Worm (Caenorhabditis elegans): ENCODE data around the gene F44G4.1.

DNA sequence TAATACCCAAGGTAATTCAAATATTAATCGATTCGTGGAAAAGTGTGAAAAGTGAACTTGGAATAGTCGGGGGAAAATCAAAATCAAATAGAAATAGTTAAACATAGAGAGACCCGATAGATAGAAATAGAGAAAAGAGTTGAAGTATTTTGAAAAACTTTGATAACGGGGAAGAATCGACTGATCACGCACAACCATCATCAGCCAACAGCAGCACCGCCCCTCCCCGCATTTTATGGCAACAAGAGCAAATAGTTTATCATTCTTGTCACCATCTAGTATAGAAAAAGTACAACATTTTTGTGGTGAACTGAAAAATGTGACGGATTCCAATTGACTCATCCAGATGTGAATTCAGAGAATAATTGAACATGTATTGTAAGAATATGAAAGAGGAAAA, 2.8 kb upstream of the F44G4.1 start:
- TF ChIP-seq scrt-1 (GFP tag; IDR thresholded peaks at IDR 0.05), result no peak
- TF ChIP-seq hmbx-1 (tag; optimal IDR thresholded peaks at IDR 0.05), result no peak
- no peak for TF ChIP-seq ceh-13 (GFP tag; optimal IDR thresholded peaks at IDR 0.05)
- TF ChIP-seq tbx-37 (GFP tag; conservative IDR thresholded peaks at IDR 0.05), result no peak
- TF ChIP-seq ama-1 (optimal IDR thresholded peaks at IDR 0.05), result no peak

Measured in whole organism, early embryonic.